Worm (Caenorhabditis elegans): ENCODE measurements around the gene R08A2.1.

DNA sequence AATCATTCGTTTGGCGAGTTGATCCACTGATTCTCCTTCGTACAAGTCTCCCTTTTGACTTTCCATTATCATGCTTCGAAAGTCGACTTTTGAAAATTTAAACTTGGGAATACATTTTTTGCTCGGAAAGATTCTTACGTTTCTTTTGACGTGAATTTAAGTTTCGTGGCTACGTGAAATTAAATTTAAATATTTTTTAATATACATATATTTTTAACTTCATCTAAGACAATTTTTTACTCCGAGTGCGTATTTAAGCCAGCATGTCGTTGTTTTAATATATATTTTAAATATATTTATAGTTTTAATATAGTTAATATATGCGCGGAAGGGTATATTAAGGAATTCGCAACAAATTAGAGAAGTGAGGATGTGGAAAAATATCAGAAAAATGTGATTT lies 3.8 kb downstream of the R08A2.1 start, which contains the start of gene R08A2.2:
- TF ChIP-seq cog-1 (tag; optimal IDR thresholded peaks at IDR 0.05) (no peak), T22C8.4 (GFP tag; IDR thresholded peaks at IDR 0.05) (no peak)

Data from whole organism, midembryonic.